Worm (Caenorhabditis elegans) whole organism, L1 larva: ENCODE results near the gene sru-9.
A peak's percentile ranks its signal among the peaks of the same experiment; 100 is the strongest.
"Not testable (repeated sequence)": the region's sequence is repeated elsewhere in the genome, so short reads cannot be mapped to it uniquely, and the experiment has no call there.

Source experiments
- C34B4.2 ChIP-seq: sonication (generic microtip); optimal IDR thresholded peaks from 2 replicates; lab custom pipeline; 2017; ENCODE audit warnings: mild to moderate bottlenecking, missing genetic modification characterization, missing compliant biosample characterization
- F16B12.6 ChIP-seq: fragments of 150-350 bp; optimal IDR thresholded peaks from 2 replicates; lab custom pipeline; 2014; ENCODE audit warnings: missing biosample characterization, missing genetic modification characterization
- ceh-82 ChIP-seq, 3 experiments: fragments of 150-350 bp in 1 of 3; sonication (generic microtip) in 2 of 3; optimal IDR thresholded peaks; 2 replicates each; lab custom pipeline; 2014 to 2017; ENCODE audit warnings: missing biosample characterization in 3 of 3, missing genetic modification characterization in 3 of 3
- ceh-88 ChIP-seq: fragments of 200-800 bp; sonication (Bioruptor generic); IDR thresholded peaks from 2 replicates; pipeline ENCODE4 v1.3.6; 2022; ENCODE audit warnings: missing genetic modification characterization, missing compliant biosample characterization
- dpl-1 ChIP-seq, 3 experiments: fragments of 150-350 bp in 2 of 3; sonication (generic microtip) in 1 of 3; optimal IDR thresholded peaks; 2 replicates each; lab custom pipeline; 2014 to 2017; ENCODE audit warnings: missing biosample characterization in 3 of 3, missing genetic modification characterization in 3 of 3, missing genetic modification reagents in 3 of 3
- dsc-1 ChIP-seq: sonication (generic microtip); optimal IDR thresholded peaks from 2 replicates; lab custom pipeline; 2016; ENCODE audit warnings: mild to moderate bottlenecking, missing genetic modification characterization, missing compliant biosample characterization
- efl-1 ChIP-seq, 4 experiments: fragments of 150-350 bp; optimal IDR thresholded peaks in 3 of 4; peaks in 1 of 4; 1 replicate in 1 of 4; 2 replicates in 3 of 4; lab custom pipeline; 2014; ENCODE audit warnings: missing biosample characterization in 2 of 4, missing genetic modification characterization in 2 of 4, missing genetic modification reagents in 2 of 4
- egl-13 ChIP-seq: sonication (generic microtip); optimal IDR thresholded peaks from 2 replicates; lab custom pipeline; 2016; ENCODE audit warnings: missing genotype, missing genetic modification reagents, missing genetic modification characterization, missing compliant biosample characterization
- elt-3 ChIP-seq, 6 experiments: fragments of 150-350 bp in 1 of 6; sonication (generic microtip); optimal IDR thresholded peaks; 2 replicates each; lab custom pipeline; 2017 to 2018; ENCODE audit warnings: missing biosample characterization in 6 of 6, missing genetic modification characterization in 6 of 6, inconsistent platforms in 1 of 6
- fkh-10 ChIP-seq: sonication (generic microtip); optimal IDR thresholded peaks from 2 replicates; lab custom pipeline; 2017; ENCODE audit warnings: missing biosample characterization, missing genetic modification reagents, missing genetic modification characterization
- fkh-8 ChIP-seq: sonication (generic microtip); optimal IDR thresholded peaks from 2 replicates; lab custom pipeline; 2016; ENCODE audit warnings: mild to moderate bottlenecking, missing genetic modification characterization, missing compliant biosample characterization
- fos-1 ChIP-seq: fragments of 150-350 bp; optimal IDR thresholded peaks from 2 replicates; lab custom pipeline; 2014; ENCODE audit warnings: missing biosample characterization, missing genetic modification characterization
- grh-1 ChIP-seq: fragments of 200-800 bp; sonication (Bioruptor generic); IDR thresholded peaks from 2 replicates; pipeline ENCODE4 v1.3.6; 2022; ENCODE audit warnings: missing genetic modification reagents, missing genetic modification characterization, missing compliant biosample characterization
- hpl-2 ChIP-seq: fragments of 150-350 bp; optimal IDR thresholded peaks from 2 replicates; lab custom pipeline; 2014; ENCODE audit warnings: missing biosample characterization, missing genetic modification reagents, missing genetic modification characterization
- lin-14 ChIP-seq: fragments of 200-800 bp; sonication (Bioruptor generic); optimal IDR thresholded peaks from 2 replicates; lab custom pipeline; 2018; ENCODE audit warnings: mild to moderate bottlenecking, missing genetic modification characterization, moderate library complexity, missing compliant biosample characterization
- lin-15B ChIP-seq: fragments of 150-350 bp; sonication (generic microtip); optimal IDR thresholded peaks from 3 replicates; lab custom pipeline; 2014; ENCODE audit warnings: missing biosample characterization, missing genetic modification characterization
- lir-3 ChIP-seq: sonication (generic microtip); optimal IDR thresholded peaks from 2 replicates; lab custom pipeline; 2016; ENCODE audit warnings: mild to moderate bottlenecking, missing genetic modification characterization, moderate library complexity, missing compliant biosample characterization; ENCODE audit not compliant: poor library complexity
- nhr-20 ChIP-seq: sonication (generic microtip); optimal IDR thresholded peaks from 2 replicates; lab custom pipeline; 2016; ENCODE audit warnings: mild to moderate bottlenecking, missing genetic modification characterization, missing compliant biosample characterization
- nhr-28 ChIP-seq: fragments of 150-350 bp; optimal IDR thresholded peaks from 2 replicates; lab custom pipeline; 2014; ENCODE audit warnings: missing biosample characterization, missing genetic modification characterization
- nhr-71 ChIP-seq: sonication (generic microtip); optimal IDR thresholded peaks from 2 replicates; lab custom pipeline; 2016; ENCODE audit warnings: mild to moderate bottlenecking, missing genetic modification characterization, moderate library complexity, missing compliant biosample characterization
- nhr-85 ChIP-seq: sonication (generic microtip); peaks from one replicate; lab custom pipeline; 2016; ENCODE audit warnings: missing genetic modification characterization, inconsistent platforms, missing compliant biosample characterization
- rnt-1 ChIP-seq: sonication (generic microtip); optimal IDR thresholded peaks from 2 replicates; lab custom pipeline; 2016; ENCODE audit warnings: mild to moderate bottlenecking, missing genetic modification characterization, moderate library complexity, missing compliant biosample characterization
- skn-1 ChIP-seq: fragments of 150-350 bp; optimal IDR thresholded peaks from 2 replicates; lab custom pipeline; 2014; ENCODE audit warnings: missing biosample characterization, missing genetic modification characterization
- snpc-4 ChIP-seq: fragments of 150-350 bp; optimal IDR thresholded peaks from 2 replicates; lab custom pipeline; 2014; ENCODE audit warnings: missing biosample characterization, missing genetic modification characterization
- sox-4 ChIP-seq: sonication (generic microtip); optimal IDR thresholded peaks from 2 replicates; lab custom pipeline; 2016; ENCODE audit warnings: missing genetic modification characterization, missing compliant biosample characterization
- sup-37 ChIP-seq: fragments of 200-800 bp; sonication (Bioruptor generic); optimal IDR thresholded peaks from 2 replicates; lab custom pipeline; 2018; ENCODE audit warnings: mild to moderate bottlenecking, missing genetic modification characterization, missing compliant biosample characterization
- tbx-2 ChIP-seq: sonication (generic microtip); optimal IDR thresholded peaks from 2 replicates; lab custom pipeline; 2016; ENCODE audit warnings: missing genetic modification characterization, missing compliant biosample characterization
- unc-130 ChIP-seq: fragments of 150-350 bp; optimal IDR thresholded peaks from 2 replicates; lab custom pipeline; 2017; ENCODE audit warnings: missing biosample characterization, missing genetic modification characterization, inconsistent platforms
- unc-62 ChIP-seq: fragments of 150-350 bp; optimal IDR thresholded peaks from 2 replicates; lab custom pipeline; 2014; ENCODE audit warnings: missing biosample characterization, missing genetic modification reagents, missing genetic modification characterization
- unc-86 ChIP-seq: sonication (generic microtip); optimal IDR thresholded peaks from 2 replicates; lab custom pipeline; 2016; ENCODE audit warnings: missing genetic modification characterization, missing compliant biosample characterization
- unc-98 ChIP-seq: fragments of 200-800 bp; sonication (Bioruptor generic); IDR thresholded peaks from 2 replicates; pipeline ENCODE4 v1.3.6; 2022; ENCODE audit warnings: missing genetic modification characterization, missing compliant biosample characterization
- ztf-4 ChIP-seq: fragments of 150-350 bp; optimal IDR thresholded peaks from 2 replicates; lab custom pipeline; 2014; ENCODE audit warnings: missing biosample characterization, missing genetic modification characterization

The sru-9 gene

DNA sequence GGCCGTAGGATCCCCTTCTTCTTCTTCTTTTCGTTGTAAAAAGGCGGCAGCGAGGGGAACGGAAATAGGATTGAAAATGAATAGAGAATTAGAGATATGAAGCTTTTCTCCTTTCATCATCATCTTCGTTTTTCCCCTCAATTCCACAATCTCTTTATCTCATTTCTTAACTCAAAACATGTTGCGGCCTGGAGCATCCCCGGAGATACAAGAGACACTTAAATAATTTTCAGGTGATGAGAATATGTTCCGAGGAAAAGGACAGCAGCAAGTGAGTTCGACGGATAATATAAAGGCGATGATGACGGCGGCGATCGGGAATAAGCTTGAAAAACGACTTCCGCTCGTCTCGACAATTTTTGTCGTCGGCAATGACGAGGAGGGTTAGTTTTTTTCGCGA lies 27.2 kb upstream of the sru-9 start, which contains the start of the genes Y45F10B.13 and qui-1:
Y45F10B.13 (minus strand) TSS at position 101 of the 400 bp plus-strand sequence.
qui-1 (plus strand) TSS at position 233 of the 400 bp plus-strand sequence.
- TF ChIP-seq lin-14 (GFP tag; lab: Kevin White, UChicago) (peak; percentile 47), dsc-1 (tag; lab: Kevin White, UChicago) (peak; percentile 64), nhr-85 (tag; lab: Kevin White, UChicago) (no peak), unc-130 (tag; lab: Kevin White, UChicago) (no peak), rnt-1 (peak; percentile 22), unc-98 (GFP tag; lab: Robert Waterston, UW) (no peak), F16B12.6 (tag; lab: Kevin White, UChicago) (no peak)

DNA sequence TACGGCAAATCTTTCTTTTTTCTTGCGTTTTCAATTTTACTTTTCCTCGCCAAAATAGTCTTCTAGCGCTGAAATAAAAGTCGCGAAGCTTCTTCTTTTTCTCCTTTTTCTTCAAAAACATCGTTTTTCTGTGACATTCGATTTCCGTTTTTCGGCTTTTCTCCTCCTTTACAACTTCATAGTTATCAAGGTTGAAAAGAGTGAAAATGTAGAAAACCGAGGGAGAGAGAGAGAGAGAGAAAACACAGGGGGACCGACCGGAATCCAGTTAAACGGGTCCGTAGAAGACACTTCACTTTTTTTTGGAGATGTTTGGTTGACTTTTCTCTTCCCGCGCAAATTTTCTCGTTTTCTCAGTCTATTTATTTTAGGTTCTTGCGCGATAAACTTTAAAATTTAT lies 24.5 kb upstream of the sru-9 start:
- TF ChIP-seq lin-14 (GFP tag; lab: Kevin White, UChicago) (peak; percentile 49), elt-3 (tag; optimal IDR thresholded peaks at IDR 0.05; lab: Kevin White, UChicago) (no peak), hpl-2 (no peak), fkh-10 (GFP tag; lab: Kevin White, UChicago) (peak; percentile 80), fos-1 (tag; lab: Kevin White, UChicago) (no peak), tbx-2 (tag; lab: Kevin White, UChicago) (no peak)

DNA sequence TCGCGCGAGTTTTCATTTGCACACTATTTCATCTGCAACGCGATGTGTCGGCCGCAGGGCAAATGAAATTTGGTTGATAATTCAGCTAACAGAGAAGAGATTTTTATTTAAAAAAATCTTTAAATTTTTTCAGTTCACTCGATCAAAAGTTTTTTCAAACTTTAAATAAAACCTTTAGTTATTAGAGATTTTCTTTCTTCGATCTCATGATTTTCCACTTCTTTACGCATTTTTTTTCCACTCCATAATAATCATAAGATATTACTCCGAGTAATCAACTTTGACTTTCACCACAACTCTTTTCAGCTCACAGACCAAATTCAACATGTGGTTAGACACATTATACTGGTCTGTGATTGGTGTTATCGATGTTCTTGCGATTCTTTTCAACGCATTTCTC lies 14.1 kb upstream of the sru-9 start, which contains the start of gene srd-10:
srd-10 (plus strand) TSS at position 301 of the 400 bp plus-strand sequence.
- TF ChIP-seq sox-4 (no peak), fkh-8 (no peak), nhr-85 (tag; lab: Kevin White, UChicago) (peak; percentile 24), sup-37 (no peak)

DNA sequence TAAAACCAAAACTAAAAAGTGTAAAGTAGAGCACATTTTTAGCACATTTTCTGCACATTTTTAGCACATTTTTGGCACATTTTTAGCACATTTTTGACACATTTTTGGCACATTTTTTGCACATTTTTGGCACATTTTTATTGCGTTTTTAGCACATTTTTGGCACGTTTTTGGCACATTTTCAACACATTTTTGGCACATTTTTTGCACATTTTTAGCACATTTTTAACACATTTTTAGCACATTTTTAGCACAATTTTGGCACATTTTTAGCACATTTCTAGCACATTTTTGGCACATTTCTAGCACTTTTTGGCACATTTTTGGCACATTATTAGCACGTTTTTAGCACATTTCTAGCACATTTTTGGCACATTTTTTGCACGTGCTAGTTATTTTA lies 13.1 kb upstream of the sru-9 start:
- no peak for TF ChIP-seq unc-86 (tag; lab: Kevin White, UChicago)
- no peak for TF ChIP-seq fkh-8
- TF ChIP-seq, all 84 proteins: peak for 0

DNA sequence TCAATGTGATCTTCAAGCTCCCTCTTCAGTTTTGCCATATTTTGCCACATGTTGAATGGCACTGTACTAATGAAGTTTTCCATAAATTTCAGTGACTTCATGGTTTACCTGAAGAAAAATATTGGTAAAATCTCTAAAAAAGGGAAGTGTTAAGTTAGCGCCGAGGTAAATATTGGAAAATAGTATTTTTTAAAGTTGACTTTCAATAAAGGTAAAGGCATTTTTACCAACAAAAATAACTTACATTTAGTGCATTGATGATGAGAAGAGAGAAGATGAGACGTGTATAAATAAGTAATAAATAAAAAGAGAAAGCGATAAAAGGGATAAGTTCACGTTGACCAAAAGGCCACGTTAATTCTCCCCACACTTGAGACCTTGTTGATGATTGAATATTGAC lies 10.6 kb upstream of the sru-9 start, which contains the start of gene Y45F10B.8:
Y45F10B.8 (minus strand) TSS at position 101 of the 400 bp plus-strand sequence.
- TF ChIP-seq egl-13 (tag; lab: Kevin White, UChicago); nhr-20 (tag; lab: Kevin White, UChicago); lin-15B: not testable (repeated sequence)

DNA sequence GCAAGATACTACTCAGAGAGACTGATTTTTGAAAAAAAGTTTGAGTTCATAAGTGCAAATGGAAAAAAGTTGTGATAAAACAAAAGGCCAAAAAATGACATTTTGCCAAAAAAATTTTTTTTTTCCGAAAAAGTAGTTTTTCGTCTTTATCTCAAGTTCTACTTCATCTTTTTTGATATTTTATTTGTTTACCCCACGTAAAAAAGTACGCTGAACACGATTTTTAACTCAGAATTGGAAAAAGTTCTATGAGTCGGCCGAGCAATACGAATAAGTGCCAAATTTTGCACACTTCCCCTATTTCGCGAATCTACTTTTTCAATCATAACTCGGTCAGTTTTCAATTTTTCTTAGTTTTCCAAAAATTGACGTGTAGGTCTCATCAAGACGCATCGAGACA lies 9.8 kb upstream of the sru-9 start, which contains the start of gene sru-16:
sru-16 (plus strand) TSS at position 301 of the 400 bp plus-strand sequence.
- TF ChIP-seq nhr-85 (tag; lab: Kevin White, UChicago); nhr-28 (tag; lab: Kevin White, UChicago); ceh-88 (GFP tag; lab: Robert Waterston, UW): not testable (repeated sequence)

DNA sequence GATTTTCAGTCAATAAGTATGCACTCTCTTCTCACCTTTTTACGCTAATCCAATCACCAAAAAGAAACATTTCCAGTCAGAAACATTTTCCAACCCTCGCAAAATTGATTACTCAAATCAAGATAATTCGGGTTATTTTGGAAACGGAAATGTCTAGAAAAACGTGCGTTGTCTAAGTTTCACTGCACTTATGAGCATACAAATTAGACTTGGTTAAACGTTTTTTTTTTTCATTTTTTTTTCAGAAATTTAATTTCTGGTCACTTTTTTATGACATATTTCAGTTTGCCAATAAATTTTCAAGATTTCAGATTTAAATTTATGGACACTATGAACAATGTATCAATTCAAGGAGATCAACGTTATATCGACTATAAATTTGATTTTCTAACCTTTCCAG lies 5.9 kb upstream of the sru-9 start, which contains the start of gene sru-12:
sru-12 (plus strand) TSS at position 301 of the 400 bp plus-strand sequence.
- TF ChIP-seq grh-1 (GFP tag; lab: Robert Waterston, UW) (no peak), dpl-1 (GFP tag; optimal IDR thresholded peaks at IDR 0.05; lab: Kevin White, UChicago) (no peak), skn-1 (tag; lab: Kevin White, UChicago) (no peak), C34B4.2 (no peak), ceh-82 (tag; optimal IDR thresholded peaks at IDR 0.05; lab: Kevin White, UChicago) (no peak), unc-62 (GFP tag; lab: Kevin White, UChicago) (no peak), ztf-4 (tag; lab: Kevin White, UChicago) (no peak), lir-3 (no peak), fkh-8 (no peak), efl-1 (optimal IDR thresholded peaks at IDR 0.05; lab: Kevin White, UChicago) (no peak), efl-1 (GFP tag; optimal IDR thresholded peaks at IDR 0.05 in 1 of 2; lab: Kevin White, UChicago) (no peak), snpc-4 (tag; lab: Kevin White, UChicago) (no peak), nhr-71 (no peak)
